Worm (Caenorhabditis elegans) whole organism, late embryonic: Measurements from ENCODE around the gene hpo-10.

Experiments
- F13H6.1 ChIP-seq: sonication (generic microtip); optimal IDR thresholded peaks from 2 replicates; lab custom pipeline; 2016; ENCODE audit warnings: missing genetic modification characterization, missing compliant biosample characterization
- T23F11.4 ChIP-seq: fragments of 200-800 bp; sonication (Bioruptor generic); optimal IDR thresholded peaks from 2 replicates; lab custom pipeline; 2018; ENCODE audit warnings: mild to moderate bottlenecking, missing genetic modification characterization, missing compliant biosample characterization
- ama-1 ChIP-seq: fragments of 150-350 bp; optimal IDR thresholded peaks from 2 replicates; lab custom pipeline; 2014
- ceh-14 ChIP-seq: sonication (generic microtip); optimal IDR thresholded peaks from 2 replicates; lab custom pipeline; 2016; ENCODE audit warnings: missing genotype, missing genetic modification characterization, missing compliant biosample characterization
- ceh-18 ChIP-seq: sonication (generic microtip); optimal IDR thresholded peaks from 2 replicates; lab custom pipeline; 2016; ENCODE audit warnings: missing genetic modification characterization, missing compliant biosample characterization
- ceh-19 ChIP-seq: fragments of 200-800 bp; sonication (Bioruptor generic); optimal IDR thresholded peaks from 2 replicates; lab custom pipeline; 2018; ENCODE audit warnings: mild to moderate bottlenecking, missing genetic modification characterization, missing compliant biosample characterization
- ceh-22 ChIP-seq: sonication (generic microtip); optimal IDR thresholded peaks from 2 replicates; lab custom pipeline; 2017; ENCODE audit warnings: missing biosample characterization, missing genetic modification characterization
- ceh-30 ChIP-seq: fragments of 150-350 bp; optimal IDR thresholded peaks from 2 replicates; lab custom pipeline; 2014; ENCODE audit warnings: missing biosample characterization, missing genetic modification characterization
- ceh-31 ChIP-seq: sonication (generic microtip); optimal IDR thresholded peaks from 2 replicates; lab custom pipeline; 2016; ENCODE audit warnings: missing genetic modification characterization, missing compliant biosample characterization
- ceh-34 ChIP-seq: sonication (generic microtip); optimal IDR thresholded peaks from 2 replicates; lab custom pipeline; 2016; ENCODE audit warnings: mild to moderate bottlenecking, missing genetic modification characterization, missing compliant biosample characterization
- ceh-45 ChIP-seq: fragments of 200-800 bp; sonication (Bioruptor generic); IDR thresholded peaks from 2 replicates; pipeline ENCODE4 v1.3.6; 2022; ENCODE audit warnings: missing genetic modification reagents, missing genetic modification characterization, missing compliant biosample characterization
- ceh-48 ChIP-seq: sonication (generic microtip); optimal IDR thresholded peaks from 2 replicates; lab custom pipeline; 2016; ENCODE audit warnings: missing genetic modification characterization, inconsistent platforms, missing compliant biosample characterization
- ceh-9 ChIP-seq: sonication (generic microtip); optimal IDR thresholded peaks from 2 replicates; lab custom pipeline; 2016; ENCODE audit warnings: mild to moderate bottlenecking, missing genetic modification characterization, inconsistent platforms, missing compliant biosample characterization
- che-1 ChIP-seq: sonication (generic microtip); optimal IDR thresholded peaks from 2 replicates; lab custom pipeline; 2016; ENCODE audit warnings: mild to moderate bottlenecking, missing genetic modification characterization, missing compliant biosample characterization
- dve-1 ChIP-seq: sonication (generic microtip); optimal IDR thresholded peaks from 2 replicates; lab custom pipeline; 2017; ENCODE audit warnings: antibody characterized with exemption, mild to moderate bottlenecking, missing genetic modification characterization, missing compliant biosample characterization
- ets-4 ChIP-seq: sonication (generic microtip); optimal IDR thresholded peaks from 2 replicates; lab custom pipeline; 2016; ENCODE audit warnings: missing genetic modification characterization, missing compliant biosample characterization
- fkh-10 ChIP-seq: fragments of 150-350 bp; optimal IDR thresholded peaks from 2 replicates; lab custom pipeline; 2014; ENCODE audit warnings: missing biosample characterization, missing genetic modification reagents, missing genetic modification characterization
- gmeb-2 ChIP-seq: sonication (generic microtip); optimal IDR thresholded peaks from 2 replicates; lab custom pipeline; 2016; ENCODE audit warnings: missing genetic modification characterization, inconsistent platforms, missing compliant biosample characterization
- hlh-30 ChIP-seq: sonication (generic microtip); optimal IDR thresholded peaks from 2 replicates; lab custom pipeline; 2017; ENCODE audit warnings: antibody characterized with exemption, missing genetic modification characterization, missing compliant biosample characterization; ENCODE audit not compliant: insufficient read depth
- hlh-6 ChIP-seq: sonication (generic microtip); optimal IDR thresholded peaks from 2 replicates; lab custom pipeline; 2016; ENCODE audit warnings: missing genotype, missing genetic modification characterization, missing compliant biosample characterization
- madf-2 ChIP-seq: sonication (generic microtip); optimal IDR thresholded peaks from 2 replicates; lab custom pipeline; 2017; ENCODE audit warnings: missing genetic modification characterization, missing compliant biosample characterization
- mec-3 ChIP-seq: sonication (generic microtip); optimal IDR thresholded peaks from 2 replicates; lab custom pipeline; 2016; ENCODE audit warnings: borderline replicate concordance, missing genetic modification characterization, missing compliant biosample characterization
- nfya-1 ChIP-seq: sonication (generic microtip); optimal IDR thresholded peaks from 2 replicates; lab custom pipeline; 2017; ENCODE audit warnings: missing genetic modification characterization, mild to moderate bottlenecking, missing compliant biosample characterization, antibody characterized with exemption, moderate library complexity
- npax-4 ChIP-seq: sonication (generic microtip); optimal IDR thresholded peaks from 2 replicates; lab custom pipeline; 2016; ENCODE audit warnings: missing genetic modification characterization, missing compliant biosample characterization
- pat-9 ChIP-seq: fragments of 200-800 bp; sonication (Bioruptor generic); optimal IDR thresholded peaks from 2 replicates; lab custom pipeline; 2018; ENCODE audit warnings: mild to moderate bottlenecking, missing genetic modification characterization, moderate library complexity, missing compliant biosample characterization
- pqm-1 ChIP-seq: sonication (generic microtip); optimal IDR thresholded peaks from 2 replicates; lab custom pipeline; 2016; ENCODE audit warnings: missing genetic modification characterization, missing compliant biosample characterization
- ref-2 ChIP-seq: sonication (generic microtip); optimal IDR thresholded peaks from 2 replicates; lab custom pipeline; 2016; ENCODE audit warnings: missing genetic modification characterization, missing compliant biosample characterization
- sox-4 ChIP-seq: sonication (generic microtip); optimal IDR thresholded peaks from 2 replicates; lab custom pipeline; 2017; ENCODE audit warnings: mild to moderate bottlenecking, missing genetic modification characterization, inconsistent platforms, missing compliant biosample characterization
- tbx-7 ChIP-seq: sonication (generic microtip); optimal IDR thresholded peaks from 2 replicates; lab custom pipeline; 2016; ENCODE audit warnings: missing genotype, missing genetic modification characterization, missing compliant biosample characterization
- unc-42 ChIP-seq: sonication (generic microtip); optimal IDR thresholded peaks from 2 replicates; lab custom pipeline; 2016; ENCODE audit warnings: missing genotype, missing genetic modification characterization, missing compliant biosample characterization
- unc-55 ChIP-seq: sonication (generic microtip); optimal IDR thresholded peaks from 2 replicates; lab custom pipeline; 2017; ENCODE audit warnings: missing biosample characterization, missing genetic modification reagents, missing genetic modification characterization
- ztf-16 ChIP-seq: sonication (generic microtip); optimal IDR thresholded peaks from 2 replicates; lab custom pipeline; 2017; ENCODE audit warnings: missing genetic modification characterization, missing compliant biosample characterization

hpo-10 gene

ce11 chrIII:5897468-5897867, 18.2 kb downstream of the hpo-10 start:
- TF ChIP-seq pqm-1, result no peak
- no peak for TF ChIP-seq ceh-34
- TF ChIP-seq ama-1, result no peak
- no peak for TF ChIP-seq ets-4 (tag; lab: Kevin White, UChicago)
- TF ChIP-seq ceh-14, result no peak
- no peak for TF ChIP-seq npax-4 (tag; lab: Kevin White, UChicago)
- TF ChIP-seq fkh-10 (GFP tag; lab: Kevin White, UChicago), result no peak
- TF ChIP-seq ztf-16, result no peak
- TF ChIP-seq hlh-6 (tag; lab: Kevin White, UChicago), result no peak
- TF ChIP-seq ceh-31 (tag; lab: Kevin White, UChicago), result no peak
- no peak for TF ChIP-seq ceh-30
- no peak for TF ChIP-seq ceh-45 (GFP tag; lab: Robert Waterston, UW)
- no peak for TF ChIP-seq dve-1 (tag; lab: Kevin White, UChicago)
- TF ChIP-seq che-1, result no peak
- TF ChIP-seq unc-55 (GFP tag; lab: Kevin White, UChicago), result no peak
- no peak for TF ChIP-seq sox-4 (tag; lab: Kevin White, UChicago)
- TF ChIP-seq ceh-19 (GFP tag; lab: Kevin White, UChicago), result no peak
- TF ChIP-seq mec-3 (tag; lab: Kevin White, UChicago), result no peak
- TF ChIP-seq, all 69 proteins: peak for 0

- TF ChIP-seq hlh-6 (tag; lab: Kevin White, UChicago) (no peak), ceh-18 (tag; lab: Kevin White, UChicago) (peak; percentile 27), npax-4 (tag; lab: Kevin White, UChicago) (no peak)
These were observed 19.3 kb downstream of the hpo-10 start for ce11 chrIII:5898631-5899030.

ce11 chrIII:5900709-5901108, 21.4 kb downstream of the hpo-10 start:
- peak; percentile 8 for TF ChIP-seq unc-55 (GFP tag; lab: Kevin White, UChicago)
- TF ChIP-seq mec-3 (tag; lab: Kevin White, UChicago), result no peak
- TF ChIP-seq hlh-30, result peak; percentile 39
- TF ChIP-seq, all 69 proteins: peak for 2

ce11 chrIII:5902558-5902957, 23.3 kb downstream of the hpo-10 start:
- peak; percentile 80 for TF ChIP-seq unc-42 (tag; lab: Kevin White, UChicago)
- TF ChIP-seq madf-2 (tag; lab: Kevin White, UChicago), result no peak
- no peak for TF ChIP-seq T23F11.4 (GFP tag; lab: Kevin White, UChicago)

ce11 chrIII:5906059-5906458, 26.8 kb downstream of the hpo-10 start, which contains the start of gene dpff-1:
TSS of gene dpff-1 (minus strand) at chrIII:5906346.
- TF ChIP-seq ceh-34 (no peak), ets-4 (tag; lab: Kevin White, UChicago) (no peak), ceh-48 (tag; lab: Kevin White, UChicago) (peak; percentile 85)

ce11 chrIII:5906749-5907148, 27.5 kb downstream of the hpo-10 start, which contains the start of gene erd-2.2:
TSS of gene erd-2.2 (plus strand) at chrIII:5907049.
- TF ChIP-seq pat-9 (no peak), ceh-14 (no peak), ceh-19 (GFP tag; lab: Kevin White, UChicago) (no peak), ceh-9 (tag; lab: Kevin White, UChicago) (no peak), ceh-18 (tag; lab: Kevin White, UChicago) (no peak), ceh-22 (tag; lab: Kevin White, UChicago) (no peak), ref-2 (tag; lab: Kevin White, UChicago) (no peak), gmeb-2 (tag; lab: Kevin White, UChicago) (no peak), nfya-1 (tag; lab: Kevin White, UChicago) (no peak), tbx-7 (no peak), che-1 (no peak), F13H6.1 (tag; lab: Kevin White, UChicago) (no peak), madf-2 (tag; lab: Kevin White, UChicago) (no peak)
